Worm (Caenorhabditis elegans): ENCODE measurements around the gene ZC412.10.

The ZC412.10 gene

DNA sequence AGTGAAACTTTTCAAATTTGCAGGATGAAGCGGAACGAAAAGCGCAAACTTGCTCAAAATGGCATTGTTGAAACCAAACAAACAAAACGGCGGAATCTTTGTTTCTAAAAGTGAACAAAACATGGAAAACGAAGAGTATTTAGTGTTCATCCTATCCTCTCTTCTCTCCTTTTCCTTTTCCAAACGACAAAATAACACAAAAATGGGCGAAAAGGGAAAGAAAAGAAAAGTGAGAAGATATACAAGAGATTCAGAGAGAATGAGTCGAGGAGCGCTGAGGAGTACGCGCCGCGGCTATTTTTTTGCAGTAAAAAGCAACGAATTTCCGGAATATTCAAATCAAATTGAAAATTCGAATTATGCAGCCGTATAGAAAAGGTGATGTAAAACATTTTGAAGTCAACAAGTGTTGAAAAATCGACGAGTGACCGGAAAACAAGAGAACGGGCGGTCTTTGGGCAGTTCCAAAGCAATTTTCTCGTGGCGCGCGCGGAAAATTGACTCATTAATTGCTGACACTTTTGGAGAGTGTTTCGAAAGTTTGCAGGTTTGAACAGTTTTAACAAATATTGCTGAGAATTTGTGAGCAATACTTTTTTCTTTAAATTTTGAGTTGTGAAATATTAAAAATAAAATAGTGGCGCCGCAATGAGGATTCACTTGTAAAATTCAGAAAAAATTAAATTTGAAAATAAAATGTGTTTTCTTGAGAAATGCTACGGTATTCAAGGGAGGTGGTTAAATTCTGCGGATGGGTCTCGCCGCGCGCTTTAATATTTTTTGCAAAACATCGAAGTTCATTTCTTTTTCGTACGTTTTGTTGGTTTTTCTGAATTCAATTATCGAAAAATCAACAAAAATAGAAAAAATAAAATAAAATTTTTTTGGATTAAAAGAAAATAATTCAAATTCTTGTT, 41.3 kb downstream of the ZC412.10 start (continued):
- peak; percentile 88 for TF ChIP-seq efl-1 (GFP tag; optimal IDR thresholded peaks at IDR 0.05)
- TF ChIP-seq madf-10 (tag; optimal IDR thresholded peaks at IDR 0.05) = no peak
- no peak for TF ChIP-seq F49E8.2 (tag; optimal IDR thresholded peaks at IDR 0.05; ENCODE audit: insufficient read depth)
- no peak for TF ChIP-seq ztf-26 (tag; optimal IDR thresholded peaks at IDR 0.05)
- no peak for TF ChIP-seq egl-44 (GFP tag; IDR thresholded peaks at IDR 0.05)
- TF ChIP-seq Y79H2A.3 (GFP tag; conservative IDR thresholded peaks at IDR 0.05) = peak; percentile 63; the same call in 1 of the 2 replicates
- no peak for TF ChIP-seq hlh-12 (tag; optimal IDR thresholded peaks at IDR 0.05)
- no peak for TF ChIP-seq pha-4 (tag; optimal IDR thresholded peaks at IDR 0.05)
- TF ChIP-seq somi-1 (GFP tag; optimal IDR thresholded peaks at IDR 0.05) = no peak
- no peak for TF ChIP-seq mxl-1 (tag; optimal IDR thresholded peaks at IDR 0.05)
- peak; percentile 91 for TF ChIP-seq madf-6 (GFP tag; IDR thresholded peaks at IDR 0.05)
- no peak for TF ChIP-seq atf-7 (tag; optimal IDR thresholded peaks at IDR 0.05)
- no peak for TF ChIP-seq cebp-1 (GFP tag; IDR thresholded peaks at IDR 0.05)
- peak; percentile 25 for TF ChIP-seq cebp-1 (tag; optimal IDR thresholded peaks at IDR 0.05)
- TF ChIP-seq mel-28 (tag; optimal IDR thresholded peaks at IDR 0.05; ENCODE audit: borderline replicate concordance) = no peak
- 0 out of 2 replicates have a peak, but pooled peaks have one; percentile 26 for TF ChIP-seq B0336.3 (GFP tag; IDR thresholded peaks at IDR 0.05)
- peak; percentile 24 for TF ChIP-seq K12H6.12 (tag; optimal IDR thresholded peaks at IDR 0.05)
- TF ChIP-seq snpc-1.3 (tag; optimal IDR thresholded peaks at IDR 0.05; ENCODE audit: insufficient read depth) = no peak
- TF ChIP-seq F33H1.4 (GFP tag; IDR thresholded peaks at IDR 0.05) = peak; percentile 69
- TF ChIP-seq T26A5.8 (tag; optimal IDR thresholded peaks at IDR 0.05) = no peak
- TF ChIP-seq ceh-91 (GFP tag; IDR thresholded peaks at IDR 0.05) = peak; percentile 55
- TF ChIP-seq F37B4.10 (GFP tag; IDR thresholded peaks at IDR 0.05) = no peak
- TF ChIP-seq madf-8 (GFP tag; conservative IDR thresholded peaks at IDR 0.05) = peak; percentile 72
- TF ChIP-seq mes-4 (tag; optimal IDR thresholded peaks at IDR 0.05) = no peak
- no peak for TF ChIP-seq K11D2.4 (GFP tag; IDR thresholded peaks at IDR 0.05)
- no peak for TF ChIP-seq Y53G8AR.9 (GFP tag; conservative IDR thresholded peaks at IDR 0.05)

DNA sequence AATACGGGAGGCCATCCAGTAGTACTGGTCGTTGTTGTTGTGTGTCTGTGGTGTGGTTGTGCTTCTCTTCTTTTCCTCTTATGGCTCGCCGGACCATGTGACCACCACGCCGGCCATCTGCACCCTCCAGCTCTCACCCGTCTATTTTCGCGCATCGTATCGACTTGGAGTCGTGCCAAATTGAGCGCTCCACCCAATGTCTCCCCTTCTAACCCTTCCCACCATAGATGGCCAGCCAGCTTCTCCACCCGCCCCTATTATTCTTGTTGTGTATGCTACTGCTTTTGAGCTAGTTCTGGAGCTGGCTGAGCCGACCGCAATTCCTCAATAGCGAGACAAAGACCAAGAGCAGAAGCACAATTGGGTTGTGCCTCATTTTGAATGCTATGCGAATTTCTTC, 43.4 kb downstream of the ZC412.10 start:
- 0 out of 2 replicates have a peak, but pooled peaks have one; percentile 21 for TF ChIP-seq ztf-6 (GFP tag; IDR thresholded peaks at IDR 0.05)
- TF ChIP-seq mxl-1 (tag; optimal IDR thresholded peaks at IDR 0.05) = no peak
- no peak for TF ChIP-seq lin-35 (GFP tag; optimal IDR thresholded peaks at IDR 0.05)
- no peak for TF ChIP-seq snpc-1.1 (tag; optimal IDR thresholded peaks at IDR 0.05; ENCODE audit: insufficient read depth)
- TF ChIP-seq hmg-20 (GFP tag; IDR thresholded peaks at IDR 0.05) = no peak
- TF ChIP-seq F23B12.7 (tag; optimal IDR thresholded peaks at IDR 0.05; ENCODE audit: insufficient read depth) = no peak
- TF ChIP-seq lag-1 (GFP tag; IDR thresholded peaks at IDR 0.05) = no peak
- no peak for TF ChIP-seq F49E8.2 (tag; optimal IDR thresholded peaks at IDR 0.05; ENCODE audit: insufficient read depth)
- peak; percentile 83 for TF ChIP-seq zfh-2 (GFP tag; conservative IDR thresholded peaks at IDR 0.05)
- no peak for TF ChIP-seq aptf-2 (GFP tag; conservative IDR thresholded peaks at IDR 0.05)
- peak; percentile 10 for TF ChIP-seq chd-7 (tag; optimal IDR thresholded peaks at IDR 0.05)
- TF ChIP-seq let-607 (tag; optimal IDR thresholded peaks at IDR 0.05) = no peak
- no peak for TF ChIP-seq B0261.1 (tag; optimal IDR thresholded peaks at IDR 0.05)
- TF ChIP-seq rcor-1 (GFP tag; IDR thresholded peaks at IDR 0.05) = no peak
- 0 out of 2 replicates have a peak, but pooled peaks have one; percentile 26 for TF ChIP-seq K11D2.4 (GFP tag; IDR thresholded peaks at IDR 0.05)
- TF ChIP-seq mes-4 (tag; optimal IDR thresholded peaks at IDR 0.05) = no peak
- no peak for TF ChIP-seq cebp-1 (GFP tag; IDR thresholded peaks at IDR 0.05)
- TF ChIP-seq cebp-1 (tag; optimal IDR thresholded peaks at IDR 0.05) = peak; percentile 40
- no peak for TF ChIP-seq ekl-4 (GFP tag; IDR thresholded peaks at IDR 0.05)
- no peak for TF ChIP-seq aptf-3 (GFP tag; IDR thresholded peaks at IDR 0.05)
- peak; percentile 30; the same call in 1 of the 2 replicates for TF ChIP-seq hmg-1.2 (GFP tag; IDR thresholded peaks at IDR 0.05)
- TF ChIP-seq Y56A3A.18 (GFP tag; IDR thresholded peaks at IDR 0.05) = no peak
- TF ChIP-seq tbx-9 (tag; optimal IDR thresholded peaks at IDR 0.05; ENCODE audit: borderline replicate concordance) = peak; percentile 5
- TF ChIP-seq K12H6.12 (tag; optimal IDR thresholded peaks at IDR 0.05) = peak; percentile 27
- peak; percentile 21 for TF ChIP-seq sptf-2 (GFP tag; optimal IDR thresholded peaks at IDR 0.05)
- no peak for TF ChIP-seq rpc-1 (optimal IDR thresholded peaks at IDR 0.05)
- TF ChIP-seq rpc-1 (tag; optimal IDR thresholded peaks at IDR 0.05) = no peak
